Fruit fly (Drosophila melanogaster) whole organism, embryonic: ENCODE data around the gene WRNexo.

Experiments
- C15 ChIP-seq: fragments of 200-800 bp; sonication (Bioruptor generic); IDR thresholded peaks from 3 replicates; pipeline ENCODE4 v1.3.6; 2022; ENCODE audit warnings: missing biosample characterization, missing genetic modification characterization
- CG10366 ChIP-seq: fragments of 200-800 bp; sonication (Bioruptor generic); IDR thresholded peaks from 2 replicates; pipeline ENCODE4 v1.3.6; 2022; ENCODE audit warnings: missing biosample characterization, missing genetic modification characterization
- CG10462 ChIP-seq: fragments of 200-800 bp; sonication (Bioruptor generic); optimal IDR thresholded peaks from 2 replicates; lab custom pipeline; 2016; ENCODE audit warnings: missing biosample characterization, missing genetic modification characterization
- CG15601 ChIP-seq: fragments of 200-800 bp; sonication (Bioruptor generic); optimal IDR thresholded peaks from 3 replicates; lab custom pipeline; 2019; ENCODE audit warnings: missing biosample characterization, mild to moderate bottlenecking, missing genetic modification characterization, moderate library complexity
- CG2199 ChIP-seq: fragments of 200-800 bp; sonication (Bioruptor generic); IDR thresholded peaks from 3 replicates; pipeline ENCODE4 v1.3.6; 2022; ENCODE audit warnings: missing biosample characterization, missing genetic modification characterization
- CG2712 ChIP-seq: fragments of 200-800 bp; optimal IDR thresholded peaks from 3 replicates; lab custom pipeline; 2019; ENCODE audit warnings: missing biosample characterization, mild to moderate bottlenecking, missing genetic modification characterization, moderate library complexity
- CG2875 ChIP-seq: fragments of 200-800 bp; sonication (Bioruptor generic); optimal IDR thresholded peaks from 2 replicates; lab custom pipeline; 2017; ENCODE audit warnings: missing biosample characterization, mild to moderate bottlenecking, missing genetic modification characterization, missing genetic modification reagents
- CG31388 ChIP-seq: fragments of 200-800 bp; sonication (Bioruptor generic); optimal IDR thresholded peaks from 2 replicates; lab custom pipeline; 2016; ENCODE audit warnings: missing biosample characterization, missing genetic modification characterization
- CG3163 ChIP-seq: fragments of 200-800 bp; sonication (Bioruptor generic); optimal IDR thresholded peaks from 3 replicates; lab custom pipeline; 2016; ENCODE audit warnings: missing biosample characterization, missing genetic modification characterization
- CG32772 ChIP-seq: fragments of 200-800 bp; sonication (Bioruptor generic); IDR thresholded peaks from 2 replicates; pipeline ENCODE4 v1.3.6; 2022; ENCODE audit warnings: missing biosample characterization, missing genetic modification characterization
- CG4424 ChIP-seq: fragments of 200-800 bp; sonication (Bioruptor generic); optimal IDR thresholded peaks from 3 replicates; lab custom pipeline; 2016; ENCODE audit warnings: missing biosample characterization, missing genetic modification characterization
- CG4707 ChIP-seq: fragments of 200-800 bp; sonication (Bioruptor generic); optimal IDR thresholded peaks from 2 replicates; lab custom pipeline; 2018; ENCODE audit warnings: missing biosample characterization, mild to moderate bottlenecking, missing genetic modification characterization, moderate library complexity
- CG6689 ChIP-seq: fragments of 200-800 bp; sonication (Bioruptor generic); IDR thresholded peaks from 2 replicates; pipeline ENCODE4 v1.3.6; 2022; ENCODE audit warnings: missing biosample characterization, missing genetic modification characterization
- CG7786 ChIP-seq: fragments of 200-800 bp; sonication (Bioruptor generic); optimal IDR thresholded peaks from 2 replicates; lab custom pipeline; 2016; ENCODE audit warnings: missing biosample characterization, missing genetic modification characterization
- CG8281 ChIP-seq: fragments of 200-800 bp; sonication (Bioruptor generic); optimal IDR thresholded peaks from 2 replicates; lab custom pipeline; 2018; ENCODE audit warnings: missing biosample characterization, mild to moderate bottlenecking, missing genetic modification characterization, moderate library complexity
- CG9932 ChIP-seq: fragments of 200-800 bp; sonication (Bioruptor generic); IDR thresholded peaks from 2 replicates; pipeline ENCODE4 v1.3.6; 2022; ENCODE audit warnings: missing biosample characterization, missing genetic modification characterization
- Dip3 ChIP-seq: fragments of 200-800 bp; sonication (Bioruptor generic); optimal IDR thresholded peaks from 3 replicates; lab custom pipeline; 2016; ENCODE audit warnings: missing biosample characterization, missing genetic modification characterization
- Drgx ChIP-seq: fragments of 200-800 bp; sonication (Bioruptor generic); IDR thresholded peaks from 2 replicates; pipeline ENCODE4 v1.3.6; 2022; ENCODE audit warnings: missing biosample characterization, missing genetic modification characterization
- E2f1 ChIP-seq: fragments of 200-800 bp; sonication (Bioruptor generic); IDR thresholded peaks from 2 replicates; pipeline ENCODE4 v1.3.6; 2022; ENCODE audit warnings: missing biosample characterization, missing genetic modification characterization
- Ets65A ChIP-seq: fragments of 200-800 bp; sonication (Bioruptor generic); peaks from one replicate; lab custom pipeline; 2016; ENCODE audit warnings: missing biosample characterization, missing genetic modification characterization
- Lim3 ChIP-seq: fragments of 200-800 bp; sonication (Bioruptor generic); IDR thresholded peaks from 2 replicates; pipeline ENCODE4 v1.3.6; 2022; ENCODE audit warnings: missing biosample characterization, missing genetic modification characterization
- MBD-R2 ChIP-seq: fragments of 200-800 bp; sonication (Bioruptor generic); IDR thresholded peaks from 2 replicates; pipeline ENCODE4 v1.3.6; 2022; ENCODE audit warnings: missing biosample characterization, missing genetic modification characterization
- Meics ChIP-seq: fragments of 200-800 bp; sonication (Bioruptor generic); optimal IDR thresholded peaks from 2 replicates; lab custom pipeline; 2017; ENCODE audit warnings: missing biosample characterization, mild to moderate bottlenecking, missing genetic modification characterization
- Nf-YA ChIP-seq: fragments of 200-800 bp; sonication (Bioruptor generic); IDR thresholded peaks from 2 replicates; pipeline ENCODE4 v1.3.6; 2022; ENCODE audit warnings: missing biosample characterization, missing genetic modification characterization
- Nf-YB ChIP-seq: fragments of 200-800 bp; sonication (Bioruptor generic); optimal IDR thresholded peaks from 3 replicates; lab custom pipeline; 2019; ENCODE audit warnings: missing biosample characterization, mild to moderate bottlenecking, missing genetic modification characterization, moderate library complexity
- Nf-YC ChIP-seq: fragments of 200-800 bp; optimal IDR thresholded peaks from 3 replicates; lab custom pipeline; 2019; ENCODE audit warnings: missing biosample characterization, mild to moderate bottlenecking, missing genetic modification characterization, moderate library complexity
- Optix ChIP-seq: fragments of 200-800 bp; sonication (Bioruptor generic); IDR thresholded peaks from 3 replicates; pipeline ENCODE4 v1.3.6; 2022; ENCODE audit warnings: missing biosample characterization, missing genetic modification characterization
- Ravus ChIP-seq: fragments of 200-800 bp; sonication (Bioruptor generic); IDR thresholded peaks from 2 replicates; pipeline ENCODE4 v1.3.6; 2022; ENCODE audit warnings: missing biosample characterization, missing genetic modification characterization
- Rfx ChIP-seq: fragments of 200-800 bp; sonication (Bioruptor generic); IDR thresholded peaks from 2 replicates; pipeline ENCODE4 v1.3.6; 2022; ENCODE audit warnings: missing biosample characterization, missing genetic modification characterization
- Xrp1 ChIP-seq: fragments of 200-800 bp; sonication (Bioruptor generic); IDR thresholded peaks from 2 replicates; pipeline ENCODE4 v1.3.6; 2022; ENCODE audit warnings: missing biosample characterization, missing genetic modification characterization
- abd-A ChIP-seq: fragments of 200-800 bp; sonication (Bioruptor generic); optimal IDR thresholded peaks from 3 replicates; lab custom pipeline; 2019; ENCODE audit warnings: missing biosample characterization, mild to moderate bottlenecking, missing genetic modification characterization, moderate library complexity
- ara ChIP-seq: fragments of 200-800 bp; sonication (Bioruptor generic); IDR thresholded peaks from 2 replicates; pipeline ENCODE4 v1.3.6; 2022; ENCODE audit warnings: missing biosample characterization, missing genetic modification characterization
- ase ChIP-seq: fragments of 200-800 bp; sonication (Bioruptor generic); IDR thresholded peaks from 3 replicates; pipeline ENCODE4 v1.3.6; 2022; ENCODE audit warnings: missing biosample characterization, missing genetic modification characterization
- cg ChIP-seq: fragments of 200-800 bp; sonication (Bioruptor generic); optimal IDR thresholded peaks from 3 replicates; lab custom pipeline; 2019; ENCODE audit warnings: missing biosample characterization, mild to moderate bottlenecking, missing genetic modification characterization, moderate library complexity
- ci ChIP-seq: fragments of 200-800 bp; sonication (Bioruptor generic); IDR thresholded peaks from 3 replicates; pipeline ENCODE4 v1.3.6; 2022; ENCODE audit warnings: missing biosample characterization, missing genetic modification characterization
- dpn ChIP-seq, 2 experiments: fragments of 200-800 bp; sonication (Bioruptor generic); optimal IDR thresholded peaks; 3 replicates each; lab custom pipeline; 2016; ENCODE audit warnings: missing biosample characterization in 2 of 2, missing genetic modification characterization in 2 of 2
- dysf ChIP-seq: fragments of 200-800 bp; sonication (Bioruptor generic); IDR thresholded peaks from 3 replicates; pipeline ENCODE4 v1.3.6; 2022; ENCODE audit warnings: missing biosample characterization, missing genetic modification characterization
- ewg ChIP-seq: fragments of 200-800 bp; sonication (Bioruptor generic); optimal IDR thresholded peaks from 3 replicates; lab custom pipeline; 2017; ENCODE audit warnings: mild to moderate bottlenecking, missing biosample characterization, missing genetic modification reagents, missing genetic modification characterization
- gem ChIP-seq: fragments of 200-800 bp; sonication (Bioruptor generic); optimal IDR thresholded peaks from 2 replicates; lab custom pipeline; 2019; ENCODE audit warnings: missing biosample characterization, mild to moderate bottlenecking, missing genetic modification characterization, moderate library complexity
- ken ChIP-seq: fragments of 200-800 bp; sonication (Bioruptor generic); IDR thresholded peaks from 3 replicates; pipeline ENCODE4 v1.3.6; 2022; ENCODE audit warnings: missing biosample characterization, missing genetic modification characterization
- lov ChIP-seq, 2 experiments: fragments of 200-800 bp in 1 of 2; fragments of >200 bp in 1 of 2; sonication (Bioruptor generic) in 1 of 2; IDR thresholded peaks in 1 of 2; optimal IDR thresholded peaks in 1 of 2; 2 replicates in 1 of 2; 3 replicates in 1 of 2; pipeline versions ENCODE4 v1.3.6 to Lab custom; 2017 to 2022; ENCODE audit warnings: missing biosample characterization in 1 of 2, missing genetic modification characterization in 1 of 2
- phol ChIP-seq: fragments of 200-800 bp; sonication (Bioruptor generic); optimal IDR thresholded peaks from 3 replicates; lab custom pipeline; 2018; ENCODE audit warnings: missing biosample characterization, mild to moderate bottlenecking, missing genetic modification characterization, moderate library complexity
- pnt ChIP-seq: fragments of 200-800 bp; sonication (Bioruptor generic); optimal IDR thresholded peaks from 3 replicates; lab custom pipeline; 2016; ENCODE audit warnings: missing biosample characterization, missing genetic modification characterization
- repo ChIP-seq: fragments of 200-800 bp; sonication (Bioruptor generic); optimal IDR thresholded peaks from 2 replicates; lab custom pipeline; 2016; ENCODE audit warnings: missing biosample characterization, missing genetic modification characterization
- row ChIP-seq: fragments of 200-800 bp; sonication (Bioruptor generic); IDR thresholded peaks from 3 replicates; pipeline ENCODE4 v1.3.6; 2022; ENCODE audit warnings: missing biosample characterization, missing genetic modification characterization
- seq ChIP-seq: fragments of 200-800 bp; sonication (Bioruptor generic); IDR thresholded peaks from 2 replicates; pipeline ENCODE4 v1.3.6; 2022; ENCODE audit warnings: missing biosample characterization, missing genetic modification characterization
- slbo ChIP-seq: fragments of 200-800 bp; sonication (Bioruptor generic); IDR thresholded peaks from 2 replicates; pipeline ENCODE4 v1.3.6; 2022; ENCODE audit warnings: missing biosample characterization, missing genetic modification characterization
- sob ChIP-seq: fragments of 200-800 bp; sonication (Bioruptor generic); IDR thresholded peaks from 2 replicates; pipeline ENCODE4 v1.3.6; 2022; ENCODE audit warnings: missing biosample characterization, missing genetic modification characterization
- ttk ChIP-seq: fragments of 200-800 bp; sonication (Bioruptor generic); IDR thresholded peaks from 2 replicates; pipeline ENCODE4 v2.1.2; 2022; ENCODE audit warnings: missing biosample characterization, missing genetic modification characterization
- usp ChIP-seq: fragments of >200 bp; optimal IDR thresholded peaks from 2 replicates; lab custom pipeline; 2017; ENCODE audit warnings: missing biosample characterization, missing genetic modification characterization
- vvl ChIP-seq: fragments of 200-800 bp; sonication (Bioruptor generic); IDR thresholded peaks from 2 replicates; pipeline ENCODE4 v1.3.6; 2022; ENCODE audit warnings: missing biosample characterization, missing genetic modification characterization

Gene WRNexo

DNA sequence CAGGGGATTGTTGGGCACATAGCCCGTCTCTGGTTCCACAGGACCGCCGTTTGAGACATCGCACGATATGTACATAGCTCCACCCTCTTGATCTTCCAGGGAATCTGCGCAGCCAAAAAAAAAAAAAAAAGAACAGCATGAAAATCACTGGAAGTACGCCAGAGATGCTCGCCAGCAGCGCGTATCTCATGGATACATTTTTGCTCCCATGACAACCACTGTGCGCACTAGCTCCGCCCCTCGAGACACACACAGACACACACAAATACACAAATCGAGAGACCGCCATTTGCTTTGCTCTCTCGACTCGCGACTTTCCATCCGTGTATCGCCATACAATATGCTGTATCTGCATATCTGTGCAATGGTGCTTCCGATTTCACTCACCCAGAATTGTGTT lies 5.4 kb upstream of the WRNexo start (continued):
- TF ChIP-seq CG2875 (no peak), vvl (GFP tag; lab: Robert Waterston, UW) (peak; percentile 54), CG2712 (no peak), CG8281 (tag; lab: Kevin White, UChicago) (no peak), row (peak; percentile 72), gem (tag; lab: Kevin White, UChicago) (no peak), MBD-R2 (no peak), cg (GFP tag; lab: Kevin White, UChicago) (peak; percentile 66), ewg (GFP tag; lab: Kevin White, UChicago) (peak; percentile 7), phol (tag; lab: Kevin White, UChicago) (peak; percentile 10), C15 (GFP tag; lab: Robert Waterston, UW) (no peak), CG10366 (0 out of 2 replicates have a peak, but pooled peaks have one; percentile 11), Optix (GFP tag; lab: Robert Waterston, UW) (0 out of 3 replicates have a peak, but pooled peaks have one; percentile 23), Xrp1 (GFP tag; lab: Robert Waterston, UW) (0 out of 2 replicates have a peak, but pooled peaks have one; percentile 27), usp (GFP tag; lab: Kevin White, UChicago) (no peak), seq (GFP tag; lab: Robert Waterston, UW) (peak; percentile 55), CG7786 (no peak), dysf (0 out of 3 replicates have a peak, but pooled peaks have one; percentile 36), Drgx (GFP tag; lab: Robert Waterston, UW) (peak; percentile 62), Lim3 (GFP tag; lab: Robert Waterston, UW) (no peak), dpn (GFP tag; optimal IDR thresholded peaks at IDR 0.05; lab: Kevin White, UChicago) (peak in 1 of 2 experiments; percentile 23), ttk (GFP tag; lab: Robert Waterston, UW) (0 out of 2 replicates have a peak, but pooled peaks have one; percentile 41), ci (peak; percentile 44; the same call in 1 of the 3 replicates), CG9932 (GFP tag; lab: Robert Waterston, UW) (peak; percentile 46), pnt (GFP tag; lab: Kevin White, UChicago) (no peak), E2f1 (0 out of 2 replicates have a peak, but pooled peaks have one; percentile 19), CG4707 (GFP tag; lab: Kevin White, UChicago) (peak; percentile 84), Ravus (GFP tag; lab: Robert Waterston, UW) (no peak), abd-A (tag; lab: Kevin White, UChicago) (no peak), sob (GFP tag; lab: Robert Waterston, UW) (0 out of 2 replicates have a peak, but pooled peaks have one; percentile 29), CG3163 (GFP tag; lab: Kevin White, UChicago) (no peak), ken (GFP tag; lab: Robert Waterston, UW) (peak; percentile 55; the same call in 1 of the 3 replicates), Nf-YC (tag; lab: Kevin White, UChicago) (peak; percentile 84), Ets65A (peak; percentile 95), repo (GFP tag; lab: Kevin White, UChicago) (no peak), Meics (GFP tag; lab: Kevin White, UChicago) (no peak), Dip3 (GFP tag; lab: Kevin White, UChicago) (no peak), CG31388 (GFP tag; lab: Kevin White, UChicago) (no peak), Rfx (GFP tag; lab: Robert Waterston, UW) (peak; percentile 62; the same call in 1 of the 2 replicates), CG6689 (GFP tag; lab: Robert Waterston, UW) (0 out of 2 replicates have a peak, but pooled peaks have one; percentile 11), CG10462 (no peak), Nf-YB (peak; percentile 78), CG15601 (tag; lab: Kevin White, UChicago) (no peak), lov (optimal IDR thresholded peaks at IDR 0.05; lab: Kevin White, UChicago) (no peak), lov (GFP tag; IDR thresholded peaks at IDR 0.05; lab: Robert Waterston, UW) (0 out of 3 replicates have a peak, but pooled peaks have one; percentile 24), CG32772 (peak; percentile 45; the same call in 1 of the 2 replicates), CG2199 (GFP tag; lab: Robert Waterston, UW) (peak; percentile 81; the same call in 1 of the 3 replicates), Nf-YA (GFP tag; lab: Robert Waterston, UW) (0 out of 2 replicates have a peak, but pooled peaks have one; percentile 19), slbo (GFP tag; lab: Robert Waterston, UW) (peak; percentile 34; the same call in 1 of the 2 replicates), ara (GFP tag; lab: Robert Waterston, UW) (0 out of 2 replicates have a peak, but pooled peaks have one; percentile 12), CG4424 (GFP tag; lab: Kevin White, UChicago) (no peak), ase (GFP tag; lab: Robert Waterston, UW) (peak; percentile 49; the same call in 1 of the 3 replicates)
